Fruit fly (Drosophila melanogaster) whole organism, embryonic: ENCODE results near the gene pros.

ENCODE experiments used
- CG10267 ChIP-seq: fragments of 200-800 bp; sonication (Bioruptor generic); optimal IDR thresholded peaks from 2 replicates; lab custom pipeline; 2018; ENCODE audit warnings: missing biosample characterization, mild to moderate bottlenecking, missing genetic modification characterization, moderate library complexity
- CG10462 ChIP-seq: fragments of 200-800 bp; sonication (Bioruptor generic); optimal IDR thresholded peaks from 2 replicates; lab custom pipeline; 2016; ENCODE audit warnings: missing biosample characterization, missing genetic modification characterization
- CG10654 ChIP-seq: fragments of 200-800 bp; sonication (Bioruptor generic); optimal IDR thresholded peaks from 2 replicates; lab custom pipeline; 2016; ENCODE audit warnings: missing biosample characterization, missing genetic modification characterization
- CG10979 ChIP-seq: fragments of 200-800 bp; sonication (Bioruptor generic); optimal IDR thresholded peaks from 2 replicates; lab custom pipeline; 2018; ENCODE audit warnings: missing biosample characterization, mild to moderate bottlenecking, missing genetic modification characterization, moderate library complexity
- CG11560 ChIP-seq: fragments of 200-800 bp; sonication (Bioruptor generic); IDR thresholded peaks from 3 replicates; pipeline ENCODE4 v1.3.6; 2022; ENCODE audit warnings: missing biosample characterization, missing genetic modification characterization
- CG11695 ChIP-seq: fragments of 200-800 bp; sonication (Bioruptor generic); IDR thresholded peaks from 3 replicates; pipeline ENCODE4 v1.3.6; 2022; ENCODE audit warnings: missing biosample characterization, missing genetic modification characterization
- CG15514 ChIP-seq: fragments of 200-800 bp; sonication (Bioruptor generic); optimal IDR thresholded peaks from 3 replicates; lab custom pipeline; 2017; ENCODE audit warnings: missing biosample characterization, missing genetic modification characterization, mild to moderate bottlenecking, moderate library complexity, missing genetic modification reagents
- CG16815 ChIP-seq: fragments of 200-800 bp; sonication (Bioruptor generic); optimal IDR thresholded peaks from 3 replicates; lab custom pipeline; 2017; ENCODE audit warnings: missing biosample characterization, mild to moderate bottlenecking, missing genetic modification characterization
- CG30020 ChIP-seq: fragments of 200-800 bp; optimal IDR thresholded peaks from 2 replicates; lab custom pipeline; 2019; ENCODE audit warnings: missing biosample characterization, mild to moderate bottlenecking, missing genetic modification characterization, moderate library complexity
- CG34376 ChIP-seq: fragments of 200-800 bp; sonication (Bioruptor generic); optimal IDR thresholded peaks from 2 replicates; lab custom pipeline; 2018; ENCODE audit warnings: missing biosample characterization, mild to moderate bottlenecking, missing genetic modification characterization
- CG4328 ChIP-seq: fragments of 200-800 bp; sonication (Bioruptor generic); optimal IDR thresholded peaks from 3 replicates; lab custom pipeline; 2017; ENCODE audit warnings: missing biosample characterization, missing genetic modification reagents, missing genetic modification characterization
- CG4854 ChIP-seq: fragments of 200-800 bp; sonication (Bioruptor generic); optimal IDR thresholded peaks from 2 replicates; lab custom pipeline; 2016; ENCODE audit warnings: missing biosample characterization, missing genetic modification characterization, inconsistent platforms
- CG5245 ChIP-seq: fragments of 200-800 bp; sonication (Bioruptor generic); optimal IDR thresholded peaks from 3 replicates; lab custom pipeline; 2016; ENCODE audit warnings: missing biosample characterization, missing genetic modification characterization
- CG6765 ChIP-seq: fragments of 200-800 bp; sonication (Bioruptor generic); optimal IDR thresholded peaks from 3 replicates; lab custom pipeline; 2017; ENCODE audit warnings: missing biosample characterization, mild to moderate bottlenecking, missing genetic modification characterization
- CG7556 ChIP-seq: fragments of 200-800 bp; sonication (Bioruptor generic); optimal IDR thresholded peaks from 2 replicates; lab custom pipeline; 2017; ENCODE audit warnings: missing biosample characterization, mild to moderate bottlenecking, missing genetic modification characterization
- CG8944 ChIP-seq: fragments of 200-800 bp; sonication (Bioruptor generic); optimal IDR thresholded peaks from 3 replicates; lab custom pipeline; 2016; ENCODE audit warnings: missing biosample characterization, missing genetic modification characterization
- CG9215 ChIP-seq: fragments of 200-800 bp; sonication (Bioruptor generic); IDR thresholded peaks from 2 replicates; pipeline ENCODE4 v1.3.6; 2022; ENCODE audit warnings: missing biosample characterization, missing genetic modification characterization
- Dbx ChIP-seq: fragments of 200-800 bp; sonication (Bioruptor generic); IDR thresholded peaks from 3 replicates; pipeline ENCODE4 v1.3.6; 2022; ENCODE audit warnings: missing biosample characterization, missing genetic modification characterization
- Dll ChIP-seq: fragments of 200-800 bp; sonication (Bioruptor generic); IDR thresholded peaks from 4 replicates; pipeline ENCODE4 v1.3.6; 2022; ENCODE audit warnings: missing biosample characterization, missing genetic modification characterization; ENCODE audit not compliant: partially characterized antibody
- Dref ChIP-seq: fragments of 200-800 bp; sonication (Bioruptor generic); IDR thresholded peaks from 2 replicates; pipeline ENCODE4 v1.3.6; 2022; ENCODE audit warnings: missing biosample characterization, missing genetic modification characterization
- Ets97D ChIP-seq: fragments of 200-800 bp; sonication (Bioruptor generic); optimal IDR thresholded peaks from 3 replicates; lab custom pipeline; 2016; ENCODE audit warnings: missing biosample characterization, missing genetic modification characterization
- H15 ChIP-seq: fragments of 200-800 bp; sonication (Bioruptor generic); IDR thresholded peaks from 3 replicates; pipeline ENCODE4 v1.3.6; 2022; ENCODE audit warnings: missing biosample characterization, missing genetic modification characterization
- HHEX ChIP-seq: fragments of 200-800 bp; sonication (Bioruptor generic); optimal IDR thresholded peaks from 3 replicates; lab custom pipeline; 2017; ENCODE audit warnings: missing biosample characterization, mild to moderate bottlenecking, missing genetic modification characterization, missing genetic modification reagents
- Kr ChIP-seq: fragments of 200-800 bp; sonication (Bioruptor generic); optimal IDR thresholded peaks from 2 replicates; lab custom pipeline; 2017; ENCODE audit warnings: missing biosample characterization, mild to moderate bottlenecking, missing genetic modification characterization
- NC2α ChIP-seq: fragments of 200-800 bp; sonication (Bioruptor generic); optimal IDR thresholded peaks from 2 replicates; lab custom pipeline; 2016; ENCODE audit warnings: missing biosample characterization, missing genetic modification characterization
- Poxn ChIP-seq: fragments of 200-800 bp; sonication (Bioruptor generic); IDR thresholded peaks from 2 replicates; pipeline ENCODE4 v1.3.6; 2022; ENCODE audit warnings: missing biosample characterization, missing genetic modification characterization
- Ravus ChIP-seq: fragments of 200-800 bp; sonication (Bioruptor generic); IDR thresholded peaks from 2 replicates; pipeline ENCODE4 v1.3.6; 2022; ENCODE audit warnings: missing biosample characterization, missing genetic modification characterization
- al ChIP-seq: fragments of 200-800 bp; sonication (Bioruptor generic); IDR thresholded peaks from 2 replicates; pipeline ENCODE4 v1.3.6; 2022; ENCODE audit warnings: missing biosample characterization, missing genetic modification characterization
- aop ChIP-seq: fragments of 200-800 bp; sonication (Bioruptor generic); IDR thresholded peaks from 2 replicates; pipeline ENCODE4 v1.3.6; 2022; ENCODE audit warnings: missing biosample characterization, missing genetic modification characterization
- bab2 ChIP-seq: fragments of 200-800 bp; sonication (Bioruptor generic); optimal IDR thresholded peaks from 2 replicates; lab custom pipeline; 2016; ENCODE audit warnings: missing biosample characterization, missing genetic modification characterization
- chif ChIP-seq, 2 experiments: fragments of 200-800 bp; sonication (Bioruptor generic); optimal IDR thresholded peaks; 3 replicates each; lab custom pipeline; 2016; ENCODE audit warnings: missing biosample characterization in 2 of 2, missing genetic modification characterization in 2 of 2
- crp ChIP-seq, 2 experiments: fragments of 200-800 bp; sonication (Bioruptor generic); optimal IDR thresholded peaks; 2 replicates in 1 of 2; 3 replicates in 1 of 2; lab custom pipeline; 2017; ENCODE audit warnings: missing biosample characterization in 2 of 2, missing genetic modification characterization in 2 of 2, mild to moderate bottlenecking in 1 of 2, moderate library complexity in 1 of 2
- dpn ChIP-seq, 2 experiments: fragments of 200-800 bp; sonication (Bioruptor generic); optimal IDR thresholded peaks; 3 replicates each; lab custom pipeline; 2016; ENCODE audit warnings: missing biosample characterization in 2 of 2, missing genetic modification characterization in 2 of 2
- dysf ChIP-seq: fragments of 200-800 bp; sonication (Bioruptor generic); IDR thresholded peaks from 3 replicates; pipeline ENCODE4 v1.3.6; 2022; ENCODE audit warnings: missing biosample characterization, missing genetic modification characterization
- ems ChIP-seq: fragments of 200-800 bp; sonication (Bioruptor generic); optimal IDR thresholded peaks from 3 replicates; lab custom pipeline; 2016; ENCODE audit warnings: missing biosample characterization, missing genetic modification characterization
- fu2 ChIP-seq: fragments of 200-800 bp; sonication (Bioruptor generic); optimal IDR thresholded peaks from 2 replicates; lab custom pipeline; 2016; ENCODE audit warnings: missing biosample characterization, missing genetic modification characterization
- gfzf ChIP-seq: fragments of 200-800 bp; sonication (Bioruptor generic); optimal IDR thresholded peaks from 2 replicates; lab custom pipeline; 2016; ENCODE audit warnings: missing biosample characterization, mild to moderate bottlenecking, missing genetic modification characterization, moderate library complexity
- gro ChIP-seq: fragments of 200-800 bp; sonication (Bioruptor generic); optimal IDR thresholded peaks from 2 replicates; lab custom pipeline; 2016; ENCODE audit warnings: missing biosample characterization, missing genetic modification characterization
- gsb ChIP-seq: fragments of 200-800 bp; sonication (Bioruptor generic); IDR thresholded peaks from 2 replicates; pipeline ENCODE4 v1.3.6; 2022; ENCODE audit warnings: missing biosample characterization, missing genetic modification characterization
- jumu ChIP-seq: fragments of 200-800 bp; sonication (Bioruptor generic); optimal IDR thresholded peaks from 3 replicates; lab custom pipeline; 2016; ENCODE audit warnings: missing biosample characterization, missing genetic modification characterization
- kay ChIP-seq: fragments of 200-800 bp; sonication (Bioruptor generic); optimal IDR thresholded peaks from 2 replicates; lab custom pipeline; 2016; ENCODE audit warnings: missing biosample characterization, missing genetic modification characterization
- lmd ChIP-seq: fragments of 200-800 bp; sonication (Bioruptor generic); IDR thresholded peaks from 2 replicates; pipeline ENCODE4 v1.3.6; 2022; ENCODE audit warnings: missing biosample characterization, missing genetic modification characterization
- luna ChIP-seq: fragments of 200-800 bp; sonication (Bioruptor generic); optimal IDR thresholded peaks from 2 replicates; lab custom pipeline; 2016; ENCODE audit warnings: missing biosample characterization, missing genetic modification characterization
- maf-S ChIP-seq: fragments of 200-800 bp; sonication (Bioruptor generic); optimal IDR thresholded peaks from 2 replicates; lab custom pipeline; 2016; ENCODE audit warnings: missing biosample characterization, missing genetic modification characterization
- prd ChIP-seq, 3 experiments: fragments of >200 bp in 2 of 3; fragments of 200-800 bp in 1 of 3; sonication (Bioruptor generic) in 1 of 3; optimal IDR thresholded peaks in 2 of 3; IDR thresholded peaks in 1 of 3; 2 replicates in 2 of 3; 3 replicates in 1 of 3; pipeline versions ENCODE4 v1.3.6 to Lab custom; 2017 to 2022; ENCODE audit warnings: missing biosample characterization in 1 of 3, missing genetic modification characterization in 1 of 3
- salm ChIP-seq: fragments of 200-800 bp; sonication (Bioruptor generic); optimal IDR thresholded peaks from 2 replicates; lab custom pipeline; 2018; ENCODE audit warnings: missing biosample characterization, mild to moderate bottlenecking, missing genetic modification characterization
- slp2 ChIP-seq: fragments of 200-800 bp; sonication (Bioruptor generic); optimal IDR thresholded peaks from 2 replicates; lab custom pipeline; 2016; ENCODE audit warnings: missing biosample characterization, missing genetic modification characterization
- ttk ChIP-seq: fragments of 200-800 bp; sonication (Bioruptor generic); IDR thresholded peaks from 2 replicates; pipeline ENCODE4 v2.1.2; 2022; ENCODE audit warnings: missing biosample characterization, missing genetic modification characterization
- unc-4 ChIP-seq: fragments of 200-800 bp; sonication (Bioruptor generic); IDR thresholded peaks from 2 replicates; pipeline ENCODE4 v1.3.6; 2022; ENCODE audit warnings: missing biosample characterization, missing genetic modification characterization; ENCODE audit not compliant: partially characterized antibody
- usp ChIP-seq: fragments of >200 bp; optimal IDR thresholded peaks from 2 replicates; lab custom pipeline; 2017; ENCODE audit warnings: missing biosample characterization, missing genetic modification characterization
- wor ChIP-seq: fragments of 200-800 bp; sonication (Bioruptor generic); IDR thresholded peaks from 2 replicates; pipeline ENCODE4 v1.3.6; 2022; ENCODE audit warnings: missing biosample characterization, missing genetic modification characterization

Gene pros

DNA sequence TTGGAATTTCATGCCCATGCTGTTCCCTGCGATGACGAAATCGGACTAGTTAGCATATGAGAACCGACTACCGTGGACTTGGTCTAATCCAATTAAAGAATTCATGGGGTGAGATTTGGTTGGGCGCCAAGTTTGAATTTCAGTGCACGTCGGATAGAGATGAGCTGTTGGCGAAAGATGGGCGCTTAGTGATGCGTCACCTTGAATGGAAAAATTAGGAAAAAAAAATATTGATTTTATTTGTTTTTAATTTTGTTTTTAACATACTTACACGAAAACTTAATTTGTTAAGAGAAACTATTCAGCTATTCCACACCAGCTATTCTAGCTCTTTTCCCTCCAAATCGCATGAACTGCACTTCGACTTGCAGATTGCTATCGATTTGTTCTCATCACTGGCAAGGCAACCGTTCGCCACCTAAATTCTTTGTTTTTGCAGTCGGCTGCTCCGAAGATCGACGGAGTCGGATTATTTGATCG lies 93.4 kb downstream of the pros start, which contains the start of the genes ninaG and Sptz (continued):
- TF ChIP-seq gro (GFP tag; lab: Kevin White, UChicago) (no peak), Ravus (GFP tag; lab: Robert Waterston, UW) (peak; percentile 85), Dll (GFP tag; lab: Robert Waterston, UW) (peak; percentile 73), ttk (GFP tag; lab: Robert Waterston, UW) (peak; percentile 95), CG8944 (GFP tag; lab: Kevin White, UChicago) (peak; percentile 96), dysf (GFP tag; lab: Robert Waterston, UW) (peak; percentile 97), al (GFP tag; lab: Robert Waterston, UW) (peak; percentile 94), luna (GFP tag; lab: Kevin White, UChicago) (peak; percentile 74), gsb (peak; percentile 87), dpn (GFP tag; optimal IDR thresholded peaks at IDR 0.05; lab: Kevin White, UChicago) (peak; percentile 96 to 97), chif (GFP tag; optimal IDR thresholded peaks at IDR 0.05; lab: Kevin White, UChicago) (peak; percentile 95 to 96), CG9215 (GFP tag; lab: Robert Waterston, UW) (peak; percentile 94), Dbx (GFP tag; lab: Robert Waterston, UW) (peak; percentile 96), CG16815 (peak; percentile 91), CG6765 (GFP tag; lab: Kevin White, UChicago) (peak; percentile 52), Poxn (GFP tag; lab: Robert Waterston, UW) (peak; percentile 70; the same call in 1 of the 2 replicates), HHEX (GFP tag; lab: Kevin White, UChicago) (peak; percentile 83), CG4328 (GFP tag; lab: Kevin White, UChicago) (peak; percentile 64), CG10267 (peak; percentile 88), CG10654 (GFP tag; lab: Kevin White, UChicago) (peak; percentile 95), CG10979 (tag; lab: Kevin White, UChicago) (peak; percentile 90), fu2 (GFP tag; lab: Kevin White, UChicago) (peak; percentile 95), CG10462 (GFP tag; lab: Kevin White, UChicago) (peak; percentile 95), gfzf (GFP tag; lab: Kevin White, UChicago) (peak; percentile 39), unc-4 (peak; percentile 61; the same call in 1 of the 2 replicates), jumu (peak; percentile 95), Kr (no peak), ems (GFP tag; lab: Kevin White, UChicago) (peak; percentile 96), bab2 (GFP tag; lab: Kevin White, UChicago) (peak; percentile 96), Ets97D (GFP tag; lab: Kevin White, UChicago) (peak; percentile 90), lmd (GFP tag; lab: Robert Waterston, UW) (peak; percentile 97), NC2α (peak; percentile 86), Dref (peak; percentile 67), usp (GFP tag; lab: Kevin White, UChicago) (no peak), CG11695 (GFP tag; lab: Robert Waterston, UW) (peak; percentile 90), salm (tag; lab: Kevin White, UChicago) (peak; percentile 62), CG4854 (GFP tag; lab: Kevin White, UChicago) (no peak), kay (GFP tag; lab: Kevin White, UChicago) (peak; percentile 93), wor (GFP tag; lab: Robert Waterston, UW) (peak; percentile 89), H15 (GFP tag; lab: Robert Waterston, UW) (peak; percentile 95), CG34376 (GFP tag; lab: Kevin White, UChicago) (peak; percentile 74), prd (optimal IDR thresholded peaks at IDR 0.05; lab: Kevin White, UChicago) (no peak), prd (GFP tag; IDR thresholded peaks at IDR 0.05; lab: Robert Waterston, UW) (peak; percentile 99), CG7556 (peak; percentile 88), slp2 (peak; percentile 90), maf-S (GFP tag; lab: Kevin White, UChicago) (peak; percentile 92), CG5245 (GFP tag; lab: Kevin White, UChicago) (peak; percentile 89), crp (GFP tag; optimal IDR thresholded peaks at IDR 0.05; lab: Kevin White, UChicago) (peak in 1 of 2 experiments; percentile 78), CG11560 (peak; percentile 87), CG30020 (peak; percentile 75), CG15514 (GFP tag; lab: Kevin White, UChicago) (peak; percentile 93), aop (GFP tag; lab: Robert Waterston, UW) (peak; percentile 78; the same call in 1 of the 2 replicates)
